Fruit fly (Drosophila melanogaster) whole organism, embryonic: ENCODE results near the gene Reg-2.
A peak's percentile ranks its signal among the peaks of the same experiment; 100 is the strongest.

ENCODE experiments used
- CG12299 ChIP-seq: fragments of 200-800 bp; sonication (Bioruptor generic); optimal IDR thresholded peaks from 2 replicates; lab custom pipeline; 2018; ENCODE audit warnings: missing biosample characterization, mild to moderate bottlenecking, missing genetic modification characterization
- CG12942 ChIP-seq: fragments of 200-800 bp; sonication (Bioruptor generic); optimal IDR thresholded peaks from 3 replicates; lab custom pipeline; 2016; ENCODE audit warnings: missing biosample characterization, missing genetic modification characterization
- CG17328 ChIP-seq: fragments of 200-800 bp; sonication (Bioruptor generic); IDR thresholded peaks from 2 replicates; pipeline ENCODE4 v1.3.6; 2022; ENCODE audit warnings: missing biosample characterization, missing genetic modification characterization
- CG17612 ChIP-seq: fragments of 200-800 bp; sonication (Bioruptor generic); IDR thresholded peaks from 2 replicates; pipeline ENCODE4 v1.3.6; 2022; ENCODE audit warnings: missing biosample characterization, missing genetic modification characterization
- CG2875 ChIP-seq: fragments of 200-800 bp; sonication (Bioruptor generic); optimal IDR thresholded peaks from 2 replicates; lab custom pipeline; 2017; ENCODE audit warnings: missing biosample characterization, mild to moderate bottlenecking, missing genetic modification characterization, missing genetic modification reagents
- CG2889 ChIP-seq: fragments of 200-800 bp; sonication (Bioruptor generic); IDR thresholded peaks from 3 replicates; pipeline ENCODE4 v1.3.6; 2022; ENCODE audit warnings: missing biosample characterization, missing genetic modification characterization
- CG3065 ChIP-seq: fragments of 200-800 bp; sonication (Bioruptor generic); optimal IDR thresholded peaks from 2 replicates; lab custom pipeline; 2016; ENCODE audit warnings: missing biosample characterization, missing genetic modification characterization
- CG33557 ChIP-seq: fragments of 200-800 bp; sonication (Bioruptor generic); optimal IDR thresholded peaks from 2 replicates; lab custom pipeline; 2019; ENCODE audit warnings: missing biosample characterization, mild to moderate bottlenecking, missing genetic modification characterization, moderate library complexity
- CG4730 ChIP-seq: fragments of 200-800 bp; sonication (Bioruptor generic); IDR thresholded peaks from 2 replicates; pipeline ENCODE4 v1.3.6; 2022; ENCODE audit warnings: missing biosample characterization, missing genetic modification characterization
- CG6175 ChIP-seq: fragments of 200-800 bp; sonication (Bioruptor generic); IDR thresholded peaks from 3 replicates; pipeline ENCODE4 v1.3.6; 2022; ENCODE audit warnings: missing biosample characterization, missing genetic modification characterization
- CG6765 ChIP-seq: fragments of 200-800 bp; sonication (Bioruptor generic); optimal IDR thresholded peaks from 3 replicates; lab custom pipeline; 2017; ENCODE audit warnings: missing biosample characterization, mild to moderate bottlenecking, missing genetic modification characterization
- CG7357 ChIP-seq: fragments of 200-800 bp; sonication (Bioruptor generic); IDR thresholded peaks from 3 replicates; pipeline ENCODE4 v1.3.6; 2022; ENCODE audit warnings: missing biosample characterization, missing genetic modification characterization
- CG8765 ChIP-seq: fragments of 200-800 bp; sonication (Bioruptor generic); IDR thresholded peaks from 2 replicates; pipeline ENCODE4 v1.3.6; 2022; ENCODE audit warnings: missing biosample characterization, missing genetic modification characterization
- CG8944 ChIP-seq: fragments of 200-800 bp; sonication (Bioruptor generic); optimal IDR thresholded peaks from 3 replicates; lab custom pipeline; 2016; ENCODE audit warnings: missing biosample characterization, missing genetic modification characterization
- CG9609 ChIP-seq: fragments of 200-800 bp; sonication (Bioruptor generic); optimal IDR thresholded peaks from 3 replicates; lab custom pipeline; 2016; ENCODE audit warnings: missing biosample characterization, missing genetic modification characterization
- CG9727 ChIP-seq: fragments of 200-800 bp; sonication (Bioruptor generic); optimal IDR thresholded peaks from 3 replicates; lab custom pipeline; 2017; ENCODE audit warnings: missing biosample characterization, mild to moderate bottlenecking, missing genetic modification characterization
- CG9932 ChIP-seq: fragments of 200-800 bp; sonication (Bioruptor generic); IDR thresholded peaks from 2 replicates; pipeline ENCODE4 v1.3.6; 2022; ENCODE audit warnings: missing biosample characterization, missing genetic modification characterization
- Dad ChIP-seq: fragments of 200-800 bp; sonication (Bioruptor generic); optimal IDR thresholded peaks from 3 replicates; lab custom pipeline; 2016; ENCODE audit warnings: missing biosample characterization, missing genetic modification characterization
- Doc3 ChIP-seq: fragments of 200-800 bp; sonication (Bioruptor generic); IDR thresholded peaks from 3 replicates; pipeline ENCODE4 v1.3.6; 2022; ENCODE audit warnings: missing biosample characterization, missing genetic modification characterization; ENCODE audit not compliant: partially characterized antibody
- Dp ChIP-seq: fragments of 200-800 bp; sonication (Bioruptor generic); optimal IDR thresholded peaks from 2 replicates; lab custom pipeline; 2018; ENCODE audit warnings: missing biosample characterization, mild to moderate bottlenecking, missing genetic modification characterization, moderate library complexity
- Dref ChIP-seq: fragments of 200-800 bp; sonication (Bioruptor generic); IDR thresholded peaks from 2 replicates; pipeline ENCODE4 v1.3.6; 2022; ENCODE audit warnings: missing biosample characterization, missing genetic modification characterization
- Fer3 ChIP-seq: fragments of 200-800 bp; sonication (Bioruptor generic); optimal IDR thresholded peaks from 2 replicates; lab custom pipeline; 2018; ENCODE audit warnings: missing biosample characterization, mild to moderate bottlenecking, missing genetic modification characterization, moderate library complexity
- GATAe ChIP-seq: fragments of 200-800 bp; sonication (Bioruptor generic); conservative IDR thresholded peaks from 2 replicates; pipeline ENCODE4 v1.3.6; 2022; ENCODE audit warnings: missing biosample characterization, missing genetic modification characterization
- H15 ChIP-seq: fragments of 200-800 bp; sonication (Bioruptor generic); IDR thresholded peaks from 3 replicates; pipeline ENCODE4 v1.3.6; 2022; ENCODE audit warnings: missing biosample characterization, missing genetic modification characterization
- HLH54F ChIP-seq: fragments of 200-800 bp; sonication (Bioruptor generic); optimal IDR thresholded peaks from 3 replicates; lab custom pipeline; 2016; ENCODE audit warnings: missing biosample characterization, missing genetic modification characterization
- HLHmδ ChIP-seq: fragments of 200-800 bp; sonication (Bioruptor generic); optimal IDR thresholded peaks from 2 replicates; lab custom pipeline; 2018; ENCODE audit warnings: missing biosample characterization, mild to moderate bottlenecking, missing genetic modification characterization, moderate library complexity
- Hr51 ChIP-seq, 2 experiments: fragments of 200-800 bp; sonication (Bioruptor generic); optimal IDR thresholded peaks; 2 replicates in 1 of 2; 3 replicates in 1 of 2; lab custom pipeline; 2016 to 2018; ENCODE audit warnings: missing biosample characterization in 2 of 2, missing genetic modification characterization in 2 of 2, mild to moderate bottlenecking in 1 of 2, moderate library complexity in 1 of 2
- Hr78 ChIP-seq, 2 experiments: fragments of 200-800 bp in 1 of 2; fragments of >200 bp in 1 of 2; sonication (Bioruptor generic) in 1 of 2; optimal IDR thresholded peaks; 2 replicates each; lab custom pipeline; 2017 to 2019; ENCODE audit warnings: missing biosample characterization in 2 of 2, missing genetic modification characterization in 2 of 2, mild to moderate bottlenecking in 1 of 2, moderate library complexity in 1 of 2
- Jarid2 ChIP-seq: fragments of 200-800 bp; sonication (Bioruptor generic); optimal IDR thresholded peaks from 3 replicates; lab custom pipeline; 2017; ENCODE audit warnings: mild to moderate bottlenecking, missing biosample characterization, missing genetic modification reagents, missing genetic modification characterization
- NfI ChIP-seq: fragments of 200-800 bp; sonication (Bioruptor generic); optimal IDR thresholded peaks from 3 replicates; lab custom pipeline; 2018; ENCODE audit warnings: missing biosample characterization, mild to moderate bottlenecking, missing genetic modification characterization, moderate library complexity
- Scr ChIP-seq: fragments of 200-800 bp; sonication (Bioruptor generic); IDR thresholded peaks from 2 replicates; pipeline ENCODE4 v1.3.6; 2022; ENCODE audit warnings: missing biosample characterization, missing genetic modification characterization; ENCODE audit not compliant: partially characterized antibody
- Sox102F ChIP-seq: fragments of 200-800 bp; sonication (Bioruptor generic); optimal IDR thresholded peaks from 2 replicates; lab custom pipeline; 2018; ENCODE audit warnings: missing biosample characterization, mild to moderate bottlenecking, missing genetic modification characterization, moderate library complexity
- Stat92E ChIP-seq, 3 experiments: fragments of >200 bp in 2 of 3; fragments of 200-800 bp in 1 of 3; sonication (Bioruptor generic) in 1 of 3; optimal IDR thresholded peaks; 2 replicates each; lab custom pipeline; 2017 to 2019; ENCODE audit warnings: missing biosample characterization in 3 of 3, missing genetic modification characterization in 3 of 3, mild to moderate bottlenecking in 1 of 3, moderate library complexity in 1 of 3
- chif ChIP-seq, 2 experiments: fragments of 200-800 bp; sonication (Bioruptor generic); optimal IDR thresholded peaks; 3 replicates each; lab custom pipeline; 2016; ENCODE audit warnings: missing biosample characterization in 2 of 2, missing genetic modification characterization in 2 of 2
- fd64A ChIP-seq: fragments of 200-800 bp; sonication (Bioruptor generic); optimal IDR thresholded peaks from 3 replicates; lab custom pipeline; 2018; ENCODE audit warnings: missing biosample characterization, mild to moderate bottlenecking, missing genetic modification characterization
- grau ChIP-seq: fragments of 200-800 bp; optimal IDR thresholded peaks from 3 replicates; lab custom pipeline; 2019; ENCODE audit warnings: missing biosample characterization, mild to moderate bottlenecking, missing genetic modification characterization, moderate library complexity
- ind ChIP-seq: fragments of 200-800 bp; sonication (Bioruptor generic); optimal IDR thresholded peaks from 3 replicates; lab custom pipeline; 2016; ENCODE audit warnings: missing biosample characterization, missing genetic modification characterization
- kay ChIP-seq: fragments of 200-800 bp; sonication (Bioruptor generic); optimal IDR thresholded peaks from 2 replicates; lab custom pipeline; 2016; ENCODE audit warnings: missing biosample characterization, missing genetic modification characterization
- ken ChIP-seq: fragments of 200-800 bp; sonication (Bioruptor generic); IDR thresholded peaks from 3 replicates; pipeline ENCODE4 v1.3.6; 2022; ENCODE audit warnings: missing biosample characterization, missing genetic modification characterization
- lmd ChIP-seq: fragments of 200-800 bp; sonication (Bioruptor generic); IDR thresholded peaks from 2 replicates; pipeline ENCODE4 v1.3.6; 2022; ENCODE audit warnings: missing biosample characterization, missing genetic modification characterization
- maf-S ChIP-seq: fragments of 200-800 bp; sonication (Bioruptor generic); optimal IDR thresholded peaks from 2 replicates; lab custom pipeline; 2016; ENCODE audit warnings: missing biosample characterization, missing genetic modification characterization
- nom ChIP-seq: fragments of 200-800 bp; sonication (Bioruptor generic); optimal IDR thresholded peaks from 2 replicates; lab custom pipeline; 2017; ENCODE audit warnings: missing biosample characterization, missing genetic modification characterization, mild to moderate bottlenecking, moderate library complexity, missing genetic modification reagents
- pho ChIP-seq: fragments of 200-800 bp; sonication (Bioruptor generic); optimal IDR thresholded peaks from 2 replicates; lab custom pipeline; 2016; ENCODE audit warnings: missing biosample characterization, missing genetic modification characterization
- schlank ChIP-seq: fragments of 200-800 bp; sonication (Bioruptor generic); optimal IDR thresholded peaks from 2 replicates; lab custom pipeline; 2018; ENCODE audit warnings: missing biosample characterization, mild to moderate bottlenecking, missing genetic modification characterization
- seq ChIP-seq: fragments of 200-800 bp; sonication (Bioruptor generic); IDR thresholded peaks from 2 replicates; pipeline ENCODE4 v1.3.6; 2022; ENCODE audit warnings: missing biosample characterization, missing genetic modification characterization
- trem ChIP-seq: fragments of 200-800 bp; optimal IDR thresholded peaks from 3 replicates; lab custom pipeline; 2019; ENCODE audit warnings: missing biosample characterization, mild to moderate bottlenecking, missing genetic modification characterization, moderate library complexity
- tup ChIP-seq: fragments of 200-800 bp; sonication (Bioruptor generic); optimal IDR thresholded peaks from 2 replicates; lab custom pipeline; 2016; ENCODE audit warnings: missing biosample characterization, mild to moderate bottlenecking, missing genetic modification characterization, moderate library complexity
- z ChIP-seq: fragments of 200-800 bp; sonication (Bioruptor generic); IDR thresholded peaks from 3 replicates; pipeline ENCODE4 v1.3.6; 2022; ENCODE audit warnings: missing biosample characterization, missing genetic modification characterization
- zen2 ChIP-seq: fragments of 200-800 bp; sonication (Bioruptor generic); IDR thresholded peaks from 3 replicates; pipeline ENCODE4 v1.3.6; 2022; ENCODE audit warnings: missing biosample characterization, missing genetic modification characterization; ENCODE audit not compliant: partially characterized antibody

Gene Reg-2

dm6 chr3L:615425-616046 lies 9.2 kb upstream of the Reg-2 start (continued):
- peak; percentile 72 for TF ChIP-seq NfI (GFP tag; lab: Kevin White, UChicago)
- TF ChIP-seq CG6175 (GFP tag; lab: Robert Waterston, UW): 0 out of 3 replicates have a peak, but pooled peaks have one; percentile 9
- peak; percentile 81 for TF ChIP-seq ken (GFP tag; lab: Robert Waterston, UW)
- TF ChIP-seq z (GFP tag; lab: Robert Waterston, UW): no peak
- TF ChIP-seq CG17328 (GFP tag; lab: Robert Waterston, UW): peak; percentile 92
- peak; percentile 88 for TF ChIP-seq maf-S
- TF ChIP-seq schlank: no peak
- peak; percentile 75; the same call in 2 of the 3 replicates for TF ChIP-seq CG2889 (GFP tag; lab: Robert Waterston, UW)
- TF ChIP-seq pho (GFP tag; lab: Kevin White, UChicago): peak; percentile 69
- no peak; the same call in 1 of the 2 replicates for TF ChIP-seq CG8765
- TF ChIP-seq CG17612 (GFP tag; lab: Robert Waterston, UW): 0 out of 2 replicates have a peak, but pooled peaks have one; percentile 37
- peak; percentile 85 for TF ChIP-seq CG8944 (GFP tag; lab: Kevin White, UChicago)
- TF ChIP-seq CG9727: peak; percentile 77
- TF ChIP-seq Hr78 (GFP tag; optimal IDR thresholded peaks at IDR 0.05; lab: Kevin White, UChicago): peak in 1 of 2 experiments; percentile 31
- peak; percentile 76 for TF ChIP-seq CG3065 (GFP tag; lab: Kevin White, UChicago)
- TF ChIP-seq tup (GFP tag; lab: Kevin White, UChicago): peak; percentile 43
- peak; percentile 73 for TF ChIP-seq Jarid2
- TF ChIP-seq Hr51 (GFP tag; optimal IDR thresholded peaks at IDR 0.05; lab: Kevin White, UChicago): peak; percentile 40 to 95
- TF ChIP-seq Dp (GFP tag; lab: Kevin White, UChicago): no peak
- peak; percentile 75 for TF ChIP-seq GATAe
- TF ChIP-seq Fer3 (tag; lab: Kevin White, UChicago): peak; percentile 86
- peak; percentile 81 for TF ChIP-seq fd64A (GFP tag; lab: Kevin White, UChicago)
- peak; percentile 89 to 91 for TF ChIP-seq chif (GFP tag; optimal IDR thresholded peaks at IDR 0.05; lab: Kevin White, UChicago)
- peak; percentile 86 for TF ChIP-seq CG4730
- TF ChIP-seq seq: peak; percentile 90
- peak; percentile 79 for TF ChIP-seq CG12942
- peak; percentile 90 for TF ChIP-seq lmd (GFP tag; lab: Robert Waterston, UW)
- peak; percentile 91 for TF ChIP-seq H15 (GFP tag; lab: Robert Waterston, UW)
- peak; percentile 87 for TF ChIP-seq ind (GFP tag; lab: Kevin White, UChicago)
- no peak for TF ChIP-seq Dref
- TF ChIP-seq grau (tag; lab: Kevin White, UChicago): peak; percentile 86
- TF ChIP-seq nom: no peak
- no peak for TF ChIP-seq Doc3 (GFP tag; lab: Robert Waterston, UW)
- peak; percentile 69 for TF ChIP-seq kay (GFP tag; lab: Kevin White, UChicago)
- TF ChIP-seq HLHmδ: no peak
- no peak for TF ChIP-seq zen2 (GFP tag; lab: Robert Waterston, UW)
- no peak for TF ChIP-seq CG6765 (GFP tag; lab: Kevin White, UChicago)
- TF ChIP-seq Scr: no peak
- TF ChIP-seq CG33557 (GFP tag; lab: Kevin White, UChicago): peak; percentile 63
- peak; percentile 35 for TF ChIP-seq HLH54F (GFP tag; lab: Kevin White, UChicago)
- TF ChIP-seq CG9609: peak; percentile 79
- peak; percentile 66 for TF ChIP-seq CG2875
- TF ChIP-seq Stat92E (GFP tag; optimal IDR thresholded peaks at IDR 0.05; lab: Kevin White, UChicago): no peak
- TF ChIP-seq trem (tag; lab: Kevin White, UChicago): peak; percentile 87
- peak; percentile 93 for TF ChIP-seq Sox102F (GFP tag; lab: Kevin White, UChicago)
- peak; percentile 72 for TF ChIP-seq CG7357
- peak; percentile 56 for TF ChIP-seq CG12299
- peak; percentile 57 for TF ChIP-seq CG9932 (GFP tag; lab: Robert Waterston, UW)
- TF ChIP-seq Dad: peak; percentile 81
